Fruit fly (Drosophila melanogaster): ENCODE measurements around the gene Prosalpha2.
A peak's percentile ranks its signal among the peaks of the same experiment; 100 is the strongest.

The Prosalpha2 gene

DNA sequence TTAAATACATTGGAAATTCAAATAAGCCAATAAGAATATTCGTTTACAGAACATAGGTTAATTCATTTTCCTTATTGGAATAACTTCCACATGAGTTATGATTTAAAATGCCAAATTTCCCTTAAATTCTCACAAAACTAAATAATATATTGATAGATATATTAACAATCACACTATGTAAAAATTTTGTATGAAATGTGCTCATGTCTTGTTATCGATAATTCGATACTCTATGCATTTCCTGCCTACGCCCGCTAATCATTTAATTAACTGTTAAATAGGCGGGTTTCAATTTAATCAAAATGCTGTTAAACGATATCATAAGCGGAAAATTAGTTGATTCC is 4.8 kb upstream of the Prosalpha2 start, which contains the start of gene NANS (continued):
- TF ChIP-seq CG34224 (GFP tag; IDR thresholded peaks at IDR 0.05; ENCODE audit: partially characterized antibody) (peak; percentile 65), Meics (GFP tag; optimal IDR thresholded peaks at IDR 0.05) (no peak), nerfin-2 (GFP tag; IDR thresholded peaks at IDR 0.05; ENCODE audit: partially characterized antibody) (peak; percentile 38; the same call in 1 of the 2 replicates), fd3F (GFP tag; optimal IDR thresholded peaks at IDR 0.05) (no peak), CG13296 (GFP tag; optimal IDR thresholded peaks at IDR 0.05) (peak; percentile 5), ro (GFP tag; IDR thresholded peaks at IDR 0.05) (no peak), Dp (GFP tag; optimal IDR thresholded peaks at IDR 0.05) (peak; percentile 27), lbe (GFP tag; optimal IDR thresholded peaks at IDR 0.05) (peak; percentile 17), CG7556 (GFP tag; optimal IDR thresholded peaks at IDR 0.05) (no peak), Fer3 (tag; optimal IDR thresholded peaks at IDR 0.05) (peak; percentile 9), Dll (GFP tag; IDR thresholded peaks at IDR 0.05; ENCODE audit: partially characterized antibody) (peak; percentile 44; the same call in 1 of the 4 replicates), mld (GFP tag; IDR thresholded peaks at IDR 0.05; ENCODE audit: partially characterized antibody) (0 out of 3 replicates have a peak, but pooled peaks have one; percentile 5), Scr (GFP tag; IDR thresholded peaks at IDR 0.05; ENCODE audit: partially characterized antibody) (peak; percentile 47; the same call in 1 of the 2 replicates), HLH4C (GFP tag; IDR thresholded peaks at IDR 0.05; ENCODE audit: partially characterized antibody) (peak; percentile 41; the same call in 1 of the 3 replicates), cad (GFP tag; optimal IDR thresholded peaks at IDR 0.05) (no peak), CG7372 (GFP tag; IDR thresholded peaks at IDR 0.05) (no peak), CG15514 (GFP tag; optimal IDR thresholded peaks at IDR 0.05) (peak; percentile 34), Hey (tag; optimal IDR thresholded peaks at IDR 0.05) (no peak), CG6765 (GFP tag; optimal IDR thresholded peaks at IDR 0.05) (peak; percentile 3), CG17361 (GFP tag; IDR thresholded peaks at IDR 0.05) (peak; percentile 20), NfI (GFP tag; optimal IDR thresholded peaks at IDR 0.05) (peak; percentile 8), chinmo (GFP tag; IDR thresholded peaks at IDR 0.05; ENCODE audit: partially characterized antibody) (0 out of 4 replicates have a peak, but pooled peaks have one; percentile 64), unc-4 (GFP tag; IDR thresholded peaks at IDR 0.05; ENCODE audit: partially characterized antibody) (0 out of 2 replicates have a peak, but pooled peaks have one; percentile 27), eyg (GFP tag; optimal IDR thresholded peaks at IDR 0.05) (no peak), E2f2 (GFP tag; IDR thresholded peaks at IDR 0.05) (peak; percentile 57), stwl (tag; optimal IDR thresholded peaks at IDR 0.05) (peak; percentile 6), zfh2 (GFP tag; optimal IDR thresholded peaks at IDR 0.05) (no peak), lov (optimal IDR thresholded peaks at IDR 0.05) (no peak), lov (GFP tag; IDR thresholded peaks at IDR 0.05) (no peak)

DNA sequence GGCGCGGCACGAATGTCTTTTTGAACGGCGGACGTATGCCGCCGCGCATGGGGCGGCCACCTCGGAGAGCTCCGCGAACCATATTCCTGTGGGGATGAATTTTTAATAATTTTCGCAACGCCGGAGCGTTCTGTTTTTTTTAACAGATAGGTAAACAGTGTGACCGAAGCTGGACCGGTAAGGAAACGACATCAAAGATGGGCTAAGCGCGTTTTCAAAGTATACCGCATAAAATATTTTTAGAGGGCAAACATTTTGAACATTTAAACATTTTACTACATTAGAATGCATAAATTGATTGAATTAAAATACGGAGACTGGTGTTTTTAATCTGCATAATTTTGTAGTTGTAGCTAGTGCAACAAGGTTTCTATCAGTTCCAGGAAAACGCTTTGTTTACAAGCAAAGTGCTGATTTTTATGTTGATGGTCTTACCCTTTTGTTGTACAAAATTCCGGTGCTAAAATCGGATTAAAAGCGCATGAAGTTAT is 2.0 kb upstream of the Prosalpha2 start, which contains the start of the genes CG5641 and CG5245:
Gene CG5641, minus strand, starts transcription at position 163 of the 491 bp plus-strand sequence.
Gene CG5245, plus strand, starts transcription at position 441 of the 491 bp plus-strand sequence.
- TF ChIP-seq h (optimal IDR thresholded peaks at IDR 0.05) (no peak), slou (GFP tag; optimal IDR thresholded peaks at IDR 0.05) (no peak), CG10543 (GFP tag; optimal IDR thresholded peaks at IDR 0.05) (no peak), CG12071 (GFP tag; optimal IDR thresholded peaks at IDR 0.05) (no peak), Doc3 (GFP tag; IDR thresholded peaks at IDR 0.05; ENCODE audit: partially characterized antibody) (no peak), Oli (tag; optimal IDR thresholded peaks at IDR 0.05) (no peak), tin (GFP tag; optimal IDR thresholded peaks at IDR 0.05) (no peak), CG8924 (tag; optimal IDR thresholded peaks at IDR 0.05) (no peak), wek (GFP tag; optimal IDR thresholded peaks at IDR 0.05) (no peak), ind (GFP tag; optimal IDR thresholded peaks at IDR 0.05) (no peak), CHES-1-like (GFP tag; optimal IDR thresholded peaks at IDR 0.05) (no peak), Sry-δ (GFP tag; optimal IDR thresholded peaks at IDR 0.05) (no peak), org-1 (GFP tag; optimal IDR thresholded peaks at IDR 0.05) (no peak), CG17802 (tag; optimal IDR thresholded peaks at IDR 0.05) (no peak), CG32532 (GFP tag; IDR thresholded peaks at IDR 0.05) (no peak), Ssrp (tag; optimal IDR thresholded peaks at IDR 0.05) (no peak), CG34422 (GFP tag; IDR thresholded peaks at IDR 0.05) (peak; percentile 31; the same call in 1 of the 3 replicates), CG14014 (GFP tag; IDR thresholded peaks at IDR 0.05) (no peak), nmo (GFP tag; optimal IDR thresholded peaks at IDR 0.05) (peak; percentile 20), fru (optimal IDR thresholded peaks at IDR 0.05) (no peak), MESR4 (GFP tag; optimal IDR thresholded peaks at IDR 0.05) (peak; percentile 47), Dll (GFP tag; IDR thresholded peaks at IDR 0.05; ENCODE audit: partially characterized antibody) (no peak), Nf-YA (GFP tag; IDR thresholded peaks at IDR 0.05) (no peak)

Measured in whole organism, embryonic.